Fruit fly (Drosophila melanogaster) whole organism, embryonic: Measurements from ENCODE around the gene cerv.

Source experiments
- Antp ChIP-seq: fragments of 200-800 bp; sonication (Bioruptor generic); optimal IDR thresholded peaks from 3 replicates; lab custom pipeline; 2016; ENCODE audit warnings: missing biosample characterization, missing genetic modification characterization
- Bgb ChIP-seq: fragments of 200-800 bp; sonication (Bioruptor generic); IDR thresholded peaks from 2 replicates; pipeline ENCODE4 v1.3.6; 2022; ENCODE audit warnings: missing biosample characterization, missing genetic modification characterization; ENCODE audit not compliant: partially characterized antibody
- C15 ChIP-seq: fragments of 200-800 bp; sonication (Bioruptor generic); IDR thresholded peaks from 3 replicates; pipeline ENCODE4 v1.3.6; 2022; ENCODE audit warnings: missing biosample characterization, missing genetic modification characterization
- CG10274 ChIP-seq: fragments of 200-800 bp; sonication (Bioruptor generic); optimal IDR thresholded peaks from 3 replicates; lab custom pipeline; 2017; ENCODE audit warnings: missing biosample characterization, mild to moderate bottlenecking, missing genetic modification characterization
- CG10431 ChIP-seq: fragments of 200-800 bp; sonication (Bioruptor generic); optimal IDR thresholded peaks from 3 replicates; lab custom pipeline; 2018; ENCODE audit warnings: missing biosample characterization, mild to moderate bottlenecking, missing genetic modification characterization
- CG10654 ChIP-seq: fragments of 200-800 bp; sonication (Bioruptor generic); optimal IDR thresholded peaks from 2 replicates; lab custom pipeline; 2016; ENCODE audit warnings: missing biosample characterization, missing genetic modification characterization
- CG11398 ChIP-seq: fragments of 200-800 bp; sonication (Bioruptor generic); optimal IDR thresholded peaks from 2 replicates; lab custom pipeline; 2016; ENCODE audit warnings: missing biosample characterization, missing genetic modification characterization
- CG14014 ChIP-seq: fragments of 200-800 bp; sonication (Bioruptor generic); IDR thresholded peaks from 2 replicates; pipeline ENCODE4 v1.3.6; 2022; ENCODE audit warnings: missing biosample characterization, missing genetic modification characterization
- CG15479 ChIP-seq: fragments of 200-800 bp; sonication (Bioruptor generic); optimal IDR thresholded peaks from 3 replicates; lab custom pipeline; 2019; ENCODE audit warnings: missing biosample characterization, mild to moderate bottlenecking, missing genetic modification characterization, moderate library complexity
- CG1602 ChIP-seq: fragments of 200-800 bp; sonication (Bioruptor generic); optimal IDR thresholded peaks from 3 replicates; lab custom pipeline; 2016; ENCODE audit warnings: missing biosample characterization, missing genetic modification characterization
- CG18599 ChIP-seq: fragments of 200-800 bp; sonication (Bioruptor generic); optimal IDR thresholded peaks from 3 replicates; lab custom pipeline; 2017; ENCODE audit warnings: missing biosample characterization, missing genetic modification characterization, mild to moderate bottlenecking, moderate library complexity, missing genetic modification reagents
- CG18619 ChIP-seq: fragments of 200-800 bp; sonication (Bioruptor generic); optimal IDR thresholded peaks from 3 replicates; lab custom pipeline; 2017; ENCODE audit warnings: missing biosample characterization, mild to moderate bottlenecking, missing genetic modification characterization
- CG2116 ChIP-seq: fragments of 200-800 bp; sonication (Bioruptor generic); optimal IDR thresholded peaks from 3 replicates; lab custom pipeline; 2018; ENCODE audit warnings: missing biosample characterization, mild to moderate bottlenecking, missing genetic modification characterization
- CG2199 ChIP-seq: fragments of 200-800 bp; sonication (Bioruptor generic); IDR thresholded peaks from 3 replicates; pipeline ENCODE4 v1.3.6; 2022; ENCODE audit warnings: missing biosample characterization, missing genetic modification characterization
- CG2678 ChIP-seq: fragments of 200-800 bp; sonication (Bioruptor generic); optimal IDR thresholded peaks from 3 replicates; lab custom pipeline; 2019; ENCODE audit warnings: missing biosample characterization, mild to moderate bottlenecking, missing genetic modification characterization, moderate library complexity
- CG30403 ChIP-seq: fragments of 200-800 bp; sonication (Bioruptor generic); optimal IDR thresholded peaks from 3 replicates; lab custom pipeline; 2016; ENCODE audit warnings: missing biosample characterization, missing genetic modification characterization
- CG30431 ChIP-seq: fragments of 200-800 bp; sonication (Bioruptor generic); optimal IDR thresholded peaks from 2 replicates; lab custom pipeline; 2017; ENCODE audit warnings: missing biosample characterization, missing genetic modification characterization
- CG33213 ChIP-seq: fragments of 200-800 bp; sonication (Bioruptor generic); optimal IDR thresholded peaks from 3 replicates; lab custom pipeline; 2016; ENCODE audit warnings: missing biosample characterization, missing genetic modification characterization
- CG4282 ChIP-seq: fragments of 200-800 bp; sonication (Bioruptor generic); optimal IDR thresholded peaks from 2 replicates; lab custom pipeline; 2016; ENCODE audit warnings: missing biosample characterization, missing genetic modification characterization
- CG4404 ChIP-seq: fragments of 200-800 bp; sonication (Bioruptor generic); IDR thresholded peaks from 2 replicates; pipeline ENCODE4 v1.3.6; 2022; ENCODE audit warnings: missing biosample characterization, missing genetic modification characterization
- CG4707 ChIP-seq: fragments of 200-800 bp; sonication (Bioruptor generic); optimal IDR thresholded peaks from 2 replicates; lab custom pipeline; 2018; ENCODE audit warnings: missing biosample characterization, mild to moderate bottlenecking, missing genetic modification characterization, moderate library complexity
- CG5953 ChIP-seq: fragments of 200-800 bp; sonication (Bioruptor generic); IDR thresholded peaks from 2 replicates; pipeline ENCODE4 v1.3.6; 2022; ENCODE audit warnings: missing biosample characterization, missing genetic modification characterization
- CG6254 ChIP-seq: fragments of 200-800 bp; sonication (Bioruptor generic); optimal IDR thresholded peaks from 3 replicates; lab custom pipeline; 2017; ENCODE audit warnings: mild to moderate bottlenecking, missing biosample characterization, missing genetic modification reagents, missing genetic modification characterization
- CG6654 ChIP-seq: fragments of 200-800 bp; sonication (Bioruptor generic); optimal IDR thresholded peaks from 2 replicates; lab custom pipeline; 2017; ENCODE audit warnings: missing biosample characterization, mild to moderate bottlenecking, missing genetic modification characterization
- CG8281 ChIP-seq: fragments of 200-800 bp; sonication (Bioruptor generic); optimal IDR thresholded peaks from 2 replicates; lab custom pipeline; 2018; ENCODE audit warnings: missing biosample characterization, mild to moderate bottlenecking, missing genetic modification characterization, moderate library complexity
- CG8388 ChIP-seq: fragments of 200-800 bp; sonication (Bioruptor generic); optimal IDR thresholded peaks from 2 replicates; lab custom pipeline; 2019; ENCODE audit warnings: missing biosample characterization, mild to moderate bottlenecking, missing genetic modification characterization, moderate library complexity
- CTCF ChIP-seq: fragments of 200-800 bp; sonication (Bioruptor generic); optimal IDR thresholded peaks from 2 replicates; lab custom pipeline; 2017; ENCODE audit warnings: missing biosample characterization, mild to moderate bottlenecking, missing genetic modification characterization, moderate library complexity
- Elba2 ChIP-seq: fragments of 200-800 bp; sonication (Bioruptor generic); optimal IDR thresholded peaks from 3 replicates; lab custom pipeline; 2016; ENCODE audit warnings: missing biosample characterization, missing genetic modification characterization
- Ets97D ChIP-seq: fragments of 200-800 bp; sonication (Bioruptor generic); optimal IDR thresholded peaks from 3 replicates; lab custom pipeline; 2016; ENCODE audit warnings: missing biosample characterization, missing genetic modification characterization
- Hmx ChIP-seq: fragments of 200-800 bp; sonication (Bioruptor generic); optimal IDR thresholded peaks from 2 replicates; lab custom pipeline; 2016; ENCODE audit warnings: missing biosample characterization, missing genetic modification characterization
- Hr3 ChIP-seq: fragments of 200-800 bp; sonication (Bioruptor generic); optimal IDR thresholded peaks from 3 replicates; lab custom pipeline; 2016; ENCODE audit warnings: missing biosample characterization, missing genetic modification characterization
- Hr39 ChIP-seq: fragments of >200 bp; optimal IDR thresholded peaks from 2 replicates; lab custom pipeline; 2017
- PHDP ChIP-seq: fragments of 200-800 bp; sonication (Bioruptor generic); optimal IDR thresholded peaks from 3 replicates; lab custom pipeline; 2018; ENCODE audit warnings: missing biosample characterization, mild to moderate bottlenecking, missing genetic modification characterization, moderate library complexity
- Side ChIP-seq: fragments of 200-800 bp; sonication (Bioruptor generic); optimal IDR thresholded peaks from 2 replicates; lab custom pipeline; 2016; ENCODE audit warnings: missing biosample characterization, missing genetic modification characterization
- caup ChIP-seq: fragments of 200-800 bp; sonication (Bioruptor generic); optimal IDR thresholded peaks from 3 replicates; lab custom pipeline; 2017; ENCODE audit warnings: missing biosample characterization, mild to moderate bottlenecking, missing genetic modification characterization, moderate library complexity; ENCODE audit not compliant: severe bottlenecking
- dimm ChIP-seq: fragments of 200-800 bp; sonication (Bioruptor generic); IDR thresholded peaks from 2 replicates; pipeline ENCODE4 v1.3.6; 2022; ENCODE audit warnings: missing biosample characterization, missing genetic modification characterization
- dysf ChIP-seq: fragments of 200-800 bp; sonication (Bioruptor generic); IDR thresholded peaks from 3 replicates; pipeline ENCODE4 v1.3.6; 2022; ENCODE audit warnings: missing biosample characterization, missing genetic modification characterization
- esg ChIP-seq: fragments of 200-800 bp; sonication (Bioruptor generic); conservative IDR thresholded peaks from 2 replicates; pipeline ENCODE4 v1.3.6; 2022; ENCODE audit warnings: missing biosample characterization, missing genetic modification characterization
- ewg ChIP-seq: fragments of 200-800 bp; sonication (Bioruptor generic); optimal IDR thresholded peaks from 3 replicates; lab custom pipeline; 2017; ENCODE audit warnings: mild to moderate bottlenecking, missing biosample characterization, missing genetic modification reagents, missing genetic modification characterization
- gfzf ChIP-seq: fragments of 200-800 bp; sonication (Bioruptor generic); optimal IDR thresholded peaks from 2 replicates; lab custom pipeline; 2016; ENCODE audit warnings: missing biosample characterization, mild to moderate bottlenecking, missing genetic modification characterization, moderate library complexity
- grau ChIP-seq: fragments of 200-800 bp; optimal IDR thresholded peaks from 3 replicates; lab custom pipeline; 2019; ENCODE audit warnings: missing biosample characterization, mild to moderate bottlenecking, missing genetic modification characterization, moderate library complexity
- grn ChIP-seq: fragments of 200-800 bp; sonication (Bioruptor generic); optimal IDR thresholded peaks from 3 replicates; lab custom pipeline; 2017; ENCODE audit warnings: missing biosample characterization, missing genetic modification characterization
- lab ChIP-seq: fragments of 200-800 bp; sonication (Bioruptor generic); optimal IDR thresholded peaks from 3 replicates; lab custom pipeline; 2017; ENCODE audit warnings: missing biosample characterization, missing genetic modification characterization, mild to moderate bottlenecking, moderate library complexity, missing genetic modification reagents
- luna ChIP-seq: fragments of 200-800 bp; sonication (Bioruptor generic); optimal IDR thresholded peaks from 2 replicates; lab custom pipeline; 2016; ENCODE audit warnings: missing biosample characterization, missing genetic modification characterization
- sd ChIP-seq: fragments of 200-800 bp; sonication (Bioruptor generic); optimal IDR thresholded peaks from 3 replicates; lab custom pipeline; 2018; ENCODE audit warnings: missing biosample characterization, mild to moderate bottlenecking, missing genetic modification characterization, moderate library complexity
- slbo ChIP-seq: fragments of 200-800 bp; sonication (Bioruptor generic); IDR thresholded peaks from 2 replicates; pipeline ENCODE4 v1.3.6; 2022; ENCODE audit warnings: missing biosample characterization, missing genetic modification characterization
- slou ChIP-seq: fragments of 200-800 bp; sonication (Bioruptor generic); optimal IDR thresholded peaks from 3 replicates; lab custom pipeline; 2016; ENCODE audit warnings: missing biosample characterization, missing genetic modification characterization
- so ChIP-seq: fragments of 200-800 bp; sonication (Bioruptor generic); IDR thresholded peaks from 3 replicates; pipeline ENCODE4 v1.3.6; 2022; ENCODE audit warnings: missing biosample characterization, missing genetic modification characterization
- sob ChIP-seq: fragments of 200-800 bp; sonication (Bioruptor generic); IDR thresholded peaks from 2 replicates; pipeline ENCODE4 v1.3.6; 2022; ENCODE audit warnings: missing biosample characterization, missing genetic modification characterization
- stc ChIP-seq: fragments of 200-800 bp; sonication (Bioruptor generic); IDR thresholded peaks from 2 replicates; pipeline ENCODE4 v1.3.6; 2022; ENCODE audit warnings: missing biosample characterization, missing genetic modification characterization
- ttk ChIP-seq: fragments of 200-800 bp; sonication (Bioruptor generic); IDR thresholded peaks from 2 replicates; pipeline ENCODE4 v2.1.2; 2022; ENCODE audit warnings: missing biosample characterization, missing genetic modification characterization
- vvl ChIP-seq: fragments of 200-800 bp; sonication (Bioruptor generic); IDR thresholded peaks from 2 replicates; pipeline ENCODE4 v1.3.6; 2022; ENCODE audit warnings: missing biosample characterization, missing genetic modification characterization
- zfh1 ChIP-seq: fragments of 200-800 bp; sonication (Bioruptor generic); IDR thresholded peaks from 3 replicates; pipeline ENCODE4 v1.3.6; 2022; ENCODE audit warnings: missing biosample characterization, missing genetic modification characterization

cerv gene

dm6 chrX:15617916-15618315, 39.9 kb upstream of the cerv start (continued):
- TF ChIP-seq stc (GFP tag; lab: Robert Waterston, UW) (peak; percentile 57), Hr39 (lab: Kevin White, UChicago) (no peak), ewg (no peak), CG6254 (GFP tag; lab: Kevin White, UChicago) (peak; percentile 40), vvl (GFP tag; lab: Robert Waterston, UW) (peak; percentile 64), CG33213 (no peak), CG6654 (no peak), Elba2 (GFP tag; lab: Kevin White, UChicago) (no peak), CG5953 (GFP tag; lab: Robert Waterston, UW) (no peak), CG11398 (GFP tag; lab: Kevin White, UChicago) (no peak), Side (no peak), CG18599 (GFP tag; lab: Kevin White, UChicago) (no peak), CG8281 (tag; lab: Kevin White, UChicago) (no peak), C15 (GFP tag; lab: Robert Waterston, UW) (no peak), zfh1 (GFP tag; lab: Robert Waterston, UW) (peak; percentile 75), ttk (GFP tag; lab: Robert Waterston, UW) (peak; percentile 55; the same call in 1 of the 2 replicates), dysf (GFP tag; lab: Robert Waterston, UW) (peak; percentile 45; the same call in 1 of the 3 replicates), CG2199 (GFP tag; lab: Robert Waterston, UW) (no peak), CG10274 (GFP tag; lab: Kevin White, UChicago) (no peak), grn (GFP tag; lab: Kevin White, UChicago) (no peak), Hmx (GFP tag; lab: Kevin White, UChicago) (no peak), CG4282 (GFP tag; lab: Kevin White, UChicago) (no peak), dimm (GFP tag; lab: Robert Waterston, UW) (no peak), Antp (GFP tag; lab: Kevin White, UChicago) (no peak), CG4404 (GFP tag; lab: Robert Waterston, UW) (0 out of 2 replicates have a peak, but pooled peaks have one; percentile 16), Hr3 (peak; percentile 16), CG30403 (no peak), so (0 out of 3 replicates have a peak, but pooled peaks have one; percentile 27), sob (GFP tag; lab: Robert Waterston, UW) (no peak), Bgb (GFP tag; lab: Robert Waterston, UW) (no peak), CG8388 (GFP tag; lab: Kevin White, UChicago) (peak; percentile 42), CG1602 (GFP tag; lab: Kevin White, UChicago) (peak; percentile 18), CG18619 (GFP tag; lab: Kevin White, UChicago) (no peak), CG4707 (GFP tag; lab: Kevin White, UChicago) (no peak), CG30431 (GFP tag; lab: Kevin White, UChicago) (peak; percentile 2), CG2116 (GFP tag; lab: Kevin White, UChicago) (no peak), esg (GFP tag; lab: Robert Waterston, UW) (no peak; the same call in 1 of the 2 replicates), luna (GFP tag; lab: Kevin White, UChicago) (no peak), lab (GFP tag; lab: Kevin White, UChicago) (peak; percentile 13), gfzf (no peak), caup (GFP tag; lab: Kevin White, UChicago) (no peak), CG2678 (peak; percentile 39), Ets97D (no peak), grau (peak; percentile 19), slbo (GFP tag; lab: Robert Waterston, UW) (no peak), CG10654 (GFP tag; lab: Kevin White, UChicago) (no peak), CTCF (GFP tag; lab: Kevin White, UChicago) (no peak), sd (tag; lab: Kevin White, UChicago) (no peak), slou (GFP tag; lab: Kevin White, UChicago) (no peak), PHDP (tag; lab: Kevin White, UChicago) (peak; percentile 12), CG10431 (GFP tag; lab: Kevin White, UChicago) (no peak), CG14014 (no peak), CG15479 (GFP tag; lab: Kevin White, UChicago) (no peak)
